Worm (Caenorhabditis elegans): ENCODE measurements around the gene K12D12.4.

- TF ChIP-seq elt-3 (tag; optimal IDR thresholded peaks at IDR 0.05) (no peak), aly-2 (tag; optimal IDR thresholded peaks at IDR 0.05) (no peak), elt-1 (tag; optimal IDR thresholded peaks at IDR 0.05) (no peak), ceh-82 (tag; optimal IDR thresholded peaks at IDR 0.05) (no peak), nhr-237 (tag; optimal IDR thresholded peaks at IDR 0.05) (no peak), ztf-11 (tag; optimal IDR thresholded peaks at IDR 0.05) (no peak)
These were observed 12.4 kb downstream of the K12D12.4 start for ce11 chrII:11853108-11853507.

All from whole organism, L2 larva.